Worm (Caenorhabditis elegans) whole organism, midembryonic: ENCODE data around the gene ZK1098.6.

Experiments
- T22C8.4 ChIP-seq: fragments of 200-800 bp; sonication (Bioruptor generic); IDR thresholded peaks from 2 replicates; pipeline ENCODE4 v1.3.6; 2022; ENCODE audit warnings: missing genetic modification characterization, missing compliant biosample characterization
- cog-1 ChIP-seq: sonication (generic microtip); optimal IDR thresholded peaks from 2 replicates; lab custom pipeline; 2016; ENCODE audit warnings: missing genetic modification characterization, missing compliant biosample characterization
- flt-1 ChIP-seq: fragments of 200-800 bp; sonication (Bioruptor generic); IDR thresholded peaks from 2 replicates; pipeline ENCODE4 v1.3.6; 2022; ENCODE audit warnings: missing genetic modification characterization, missing compliant biosample characterization
- klf-2 ChIP-seq: fragments of 200-800 bp; sonication (Bioruptor generic); conservative IDR thresholded peaks from 2 replicates; pipeline ENCODE4 v1.3.6; 2022; ENCODE audit warnings: missing genetic modification reagents, missing genetic modification characterization, missing compliant biosample characterization
- ztf-23 ChIP-seq: fragments of 200-800 bp; sonication (Bioruptor generic); IDR thresholded peaks from 2 replicates; pipeline ENCODE4 v1.3.6; 2022; ENCODE audit warnings: missing genetic modification reagents, missing genetic modification characterization, missing compliant biosample characterization

ce11 chrIII:9509764-9510370 is 17.1 kb upstream of the ZK1098.6 start:
- TF ChIP-seq cog-1 (tag; lab: Kevin White, UChicago) (no peak), flt-1 (GFP tag; lab: Robert Waterston, UW) (no peak), T22C8.4 (no peak), ztf-23 (GFP tag; lab: Robert Waterston, UW) (no peak), klf-2 (GFP tag; lab: Robert Waterston, UW) (no peak)
